Fruit fly (Drosophila melanogaster): ENCODE measurements around the gene Boh2.

Boh2 gene

dm6 chr2L:11178826-11179391, at the start of gene Boh2:
TSS of gene Boh2 (plus strand) at chr2L:11179032.
- TF ChIP-seq CG17801 (GFP tag; optimal IDR thresholded peaks at IDR 0.05; ENCODE audit: partially characterized antibody), result peak; percentile 50

- peak; percentile 1 for TF ChIP-seq CG17801 (GFP tag; optimal IDR thresholded peaks at IDR 0.05; ENCODE audit: partially characterized antibody)
Measured at dm6 chr2L:11130151-11131008, 48.5 kb upstream of the Boh2 start, which contains the start of the genes RfC38 and CG4751. TSS of gene RfC38 (minus strand) at chr2L:11130645. TSS of gene CG4751 (plus strand) at chr2L:11130737.

dm6 chr2L:11136093-11136492, 42.7 kb upstream of the Boh2 start, which contains the start of gene hgo:
TSS of gene hgo (plus strand) at chr2L:11136393.
- no peak for TF ChIP-seq CG17801 (GFP tag; optimal IDR thresholded peaks at IDR 0.05; ENCODE audit: partially characterized antibody)

- no peak for TF ChIP-seq CG17801 (GFP tag; optimal IDR thresholded peaks at IDR 0.05; ENCODE audit: partially characterized antibody)
Measured at dm6 chr2L:11145317-11145716, 33.5 kb upstream of the Boh2 start, which contains the start of gene CG31867. TSS of gene CG31867 (minus strand) at chr2L:11145417.

dm6 chr2L:11148969-11149368, 29.9 kb upstream of the Boh2 start, which contains the start of gene Gyc32E:
TSS of gene Gyc32E (minus strand) at chr2L:11149101.
- no peak for TF ChIP-seq CG17801 (GFP tag; optimal IDR thresholded peaks at IDR 0.05; ENCODE audit: partially characterized antibody)

- TF ChIP-seq CG17801 (GFP tag; optimal IDR thresholded peaks at IDR 0.05; ENCODE audit: partially characterized antibody), result peak; percentile 99
Measured at dm6 chr2L:11155166-11155958, 23.5 kb upstream of the Boh2 start, which contains the start of gene CG6287. TSS of gene CG6287 (minus strand) at chr2L:11155721.

dm6 chr2L:11167997-11168396, 10.8 kb upstream of the Boh2 start:
- no peak for TF ChIP-seq CG17801 (GFP tag; optimal IDR thresholded peaks at IDR 0.05; ENCODE audit: partially characterized antibody)

- no peak for TF ChIP-seq CG17801 (GFP tag; optimal IDR thresholded peaks at IDR 0.05; ENCODE audit: partially characterized antibody)
Measured at dm6 chr2L:11168684-11169549, 9.9 kb upstream of the Boh2 start.

- no peak for TF ChIP-seq CG17801 (GFP tag; optimal IDR thresholded peaks at IDR 0.05; ENCODE audit: partially characterized antibody)
Measured at dm6 chr2L:11169904-11170303, 8.9 kb upstream of the Boh2 start.

dm6 chr2L:11170549-11170948, 8.3 kb upstream of the Boh2 start:
- TF ChIP-seq CG17801 (GFP tag; optimal IDR thresholded peaks at IDR 0.05; ENCODE audit: partially characterized antibody), result no peak

dm6 chr2L:11171615-11172356, 7.0 kb upstream of the Boh2 start, which contains the start of gene Vm32E:
TSS of gene Vm32E (minus strand) at chr2L:11171665.
- TF ChIP-seq CG17801 (GFP tag; optimal IDR thresholded peaks at IDR 0.05; ENCODE audit: partially characterized antibody), result no peak

dm6 chr2L:11175393-11176258, 3.2 kb upstream of the Boh2 start:
- no peak for TF ChIP-seq CG17801 (GFP tag; optimal IDR thresholded peaks at IDR 0.05; ENCODE audit: partially characterized antibody)

dm6 chr2L:11178334-11178733, 498 bp upstream of the Boh2 start:
- TF ChIP-seq CG17801 (GFP tag; optimal IDR thresholded peaks at IDR 0.05; ENCODE audit: partially characterized antibody), result no peak
